Worm (Caenorhabditis elegans) whole organism, young adult: ENCODE results near the gene C37C3.2.

Experiments
- K11D2.4 ChIP-seq: fragments of 200-800 bp; sonication (Bioruptor generic); IDR thresholded peaks from 2 replicates; pipeline ENCODE4 v1.3.6; 2022; ENCODE audit warnings: missing genetic modification reagents, missing genetic modification characterization, missing compliant biosample characterization
- Y79H2A.3 ChIP-seq: fragments of 200-800 bp; sonication (Bioruptor generic); conservative IDR thresholded peaks from 2 replicates; pipeline ENCODE4 v1.3.6; 2022; ENCODE audit warnings: missing genetic modification reagents, missing genetic modification characterization, missing compliant biosample characterization
- ama-1 ChIP-seq, 3 experiments: fragments of 150-350 bp in 1 of 3; sonication (generic microtip) in 2 of 3; optimal IDR thresholded peaks; 2 replicates each; lab custom pipeline; 2014 to 2018; ENCODE audit warnings: missing biosample characterization in 2 of 3, missing genetic modification characterization in 2 of 3, missing genetic modification reagents in 2 of 3
- chd-7 ChIP-seq: sonication (generic microtip); optimal IDR thresholded peaks from 2 replicates; lab custom pipeline; 2016; ENCODE audit warnings: mild to moderate bottlenecking, missing genetic modification characterization, moderate library complexity, missing compliant biosample characterization
- dpl-1 ChIP-seq: fragments of 150-350 bp; optimal IDR thresholded peaks from 2 replicates; lab custom pipeline; 2014; ENCODE audit warnings: missing biosample characterization, missing genetic modification reagents, missing genetic modification characterization
- nhr-80 ChIP-seq: sonication (generic microtip); optimal IDR thresholded peaks from 2 replicates; lab custom pipeline; 2016; ENCODE audit warnings: missing genetic modification characterization, missing compliant biosample characterization
- unc-62 ChIP-seq: fragments of 150-350 bp; optimal IDR thresholded peaks from 2 replicates; lab custom pipeline; 2014; ENCODE audit warnings: missing biosample characterization, missing genetic modification reagents, missing genetic modification characterization

- no peak for TF ChIP-seq ama-1 (optimal IDR thresholded peaks at IDR 0.05; lab: Kevin White, UChicago)
- no peak for TF ChIP-seq ama-1 (GFP tag; optimal IDR thresholded peaks at IDR 0.05; lab: Kevin White, UChicago)
- no peak for TF ChIP-seq dpl-1 (GFP tag; lab: Kevin White, UChicago)
- TF ChIP-seq nhr-80 (tag; lab: Kevin White, UChicago) = no peak
- no peak for TF ChIP-seq unc-62 (GFP tag; lab: Kevin White, UChicago)
- TF ChIP-seq chd-7 (tag; lab: Kevin White, UChicago) = no peak
- TF ChIP-seq Y79H2A.3 (GFP tag; lab: Robert Waterston, UW) = no peak
- no peak for TF ChIP-seq K11D2.4 (GFP tag; lab: Robert Waterston, UW)
These were observed 41.1 kb upstream of the C37C3.2 start, which contains the start of gene ZK742.6 for ce11 chrV:7814601-7815000.
